Fruit fly (Drosophila melanogaster) whole organism, embryonic: ENCODE data around the gene temp.

Experiments used
- CG1024 ChIP-seq: fragments of 200-800 bp; sonication (Bioruptor generic); IDR thresholded peaks from 2 replicates; pipeline ENCODE4 v1.3.6; 2022; ENCODE audit warnings: missing biosample characterization, missing genetic modification characterization
- CG11695 ChIP-seq: fragments of 200-800 bp; sonication (Bioruptor generic); IDR thresholded peaks from 3 replicates; pipeline ENCODE4 v1.3.6; 2022; ENCODE audit warnings: missing biosample characterization, missing genetic modification characterization
- CG12391 ChIP-seq: fragments of 200-800 bp; sonication (Bioruptor generic); optimal IDR thresholded peaks from 3 replicates; lab custom pipeline; 2018; ENCODE audit warnings: missing biosample characterization, mild to moderate bottlenecking, missing genetic modification characterization, moderate library complexity
- CG12769 ChIP-seq: fragments of 200-800 bp; sonication (Bioruptor generic); optimal IDR thresholded peaks from 2 replicates; lab custom pipeline; 2019; ENCODE audit warnings: missing biosample characterization, mild to moderate bottlenecking, missing genetic modification characterization, moderate library complexity
- CG13287 ChIP-seq: fragments of 200-800 bp; sonication (Bioruptor generic); IDR thresholded peaks from 2 replicates; pipeline ENCODE4 v1.3.6; 2022; ENCODE audit warnings: missing biosample characterization, missing genetic modification characterization; ENCODE audit not compliant: partially characterized antibody
- CG14014 ChIP-seq: fragments of 200-800 bp; sonication (Bioruptor generic); IDR thresholded peaks from 2 replicates; pipeline ENCODE4 v1.3.6; 2022; ENCODE audit warnings: missing biosample characterization, missing genetic modification characterization
- CG14860 ChIP-seq: fragments of 200-800 bp; sonication (Bioruptor generic); IDR thresholded peaks from 3 replicates; pipeline ENCODE4 v1.3.6; 2022; ENCODE audit warnings: missing biosample characterization, missing genetic modification characterization; ENCODE audit not compliant: partially characterized antibody
- CG16779 ChIP-seq: fragments of 200-800 bp; sonication (Bioruptor generic); IDR thresholded peaks from 2 replicates; pipeline ENCODE4 v1.3.6; 2022; ENCODE audit warnings: missing biosample characterization, missing genetic modification characterization
- CG16813 ChIP-seq: fragments of 200-800 bp; sonication (Bioruptor generic); IDR thresholded peaks from 3 replicates; pipeline ENCODE4 v1.3.6; 2022; ENCODE audit warnings: missing biosample characterization, missing genetic modification characterization; ENCODE audit not compliant: partially characterized antibody
- CG17328 ChIP-seq: fragments of 200-800 bp; sonication (Bioruptor generic); IDR thresholded peaks from 2 replicates; pipeline ENCODE4 v1.3.6; 2022; ENCODE audit warnings: missing biosample characterization, missing genetic modification characterization
- CG2116 ChIP-seq: fragments of 200-800 bp; sonication (Bioruptor generic); optimal IDR thresholded peaks from 3 replicates; lab custom pipeline; 2018; ENCODE audit warnings: missing biosample characterization, mild to moderate bottlenecking, missing genetic modification characterization
- CG2120 ChIP-seq: fragments of 200-800 bp; sonication (Bioruptor generic); optimal IDR thresholded peaks from 3 replicates; lab custom pipeline; 2016; ENCODE audit warnings: missing biosample characterization, missing genetic modification characterization
- CG30020 ChIP-seq: fragments of 200-800 bp; optimal IDR thresholded peaks from 2 replicates; lab custom pipeline; 2019; ENCODE audit warnings: missing biosample characterization, mild to moderate bottlenecking, missing genetic modification characterization, moderate library complexity
- CG3163 ChIP-seq: fragments of 200-800 bp; sonication (Bioruptor generic); optimal IDR thresholded peaks from 3 replicates; lab custom pipeline; 2016; ENCODE audit warnings: missing biosample characterization, missing genetic modification characterization
- CG42726 ChIP-seq: fragments of 200-800 bp; sonication (Bioruptor generic); IDR thresholded peaks from 2 replicates; pipeline ENCODE4 v1.3.6; 2022; ENCODE audit warnings: missing biosample characterization, missing genetic modification characterization; ENCODE audit not compliant: partially characterized antibody
- CG4404 ChIP-seq: fragments of 200-800 bp; sonication (Bioruptor generic); IDR thresholded peaks from 2 replicates; pipeline ENCODE4 v1.3.6; 2022; ENCODE audit warnings: missing biosample characterization, missing genetic modification characterization
- CG4617 ChIP-seq: fragments of 200-800 bp; sonication (Bioruptor generic); optimal IDR thresholded peaks from 3 replicates; lab custom pipeline; 2016; ENCODE audit warnings: missing biosample characterization, missing genetic modification characterization, borderline replicate concordance
- CG5180 ChIP-seq: fragments of 200-800 bp; sonication (Bioruptor generic); optimal IDR thresholded peaks from 3 replicates; lab custom pipeline; 2017; ENCODE audit warnings: missing biosample characterization, missing genetic modification characterization, mild to moderate bottlenecking, moderate library complexity, missing genetic modification reagents
- CG6254 ChIP-seq: fragments of 200-800 bp; sonication (Bioruptor generic); optimal IDR thresholded peaks from 3 replicates; lab custom pipeline; 2017; ENCODE audit warnings: mild to moderate bottlenecking, missing biosample characterization, missing genetic modification reagents, missing genetic modification characterization
- CG7357 ChIP-seq: fragments of 200-800 bp; sonication (Bioruptor generic); IDR thresholded peaks from 3 replicates; pipeline ENCODE4 v1.3.6; 2022; ENCODE audit warnings: missing biosample characterization, missing genetic modification characterization
- CG7372 ChIP-seq: fragments of 200-800 bp; sonication (Bioruptor generic); IDR thresholded peaks from 2 replicates; pipeline ENCODE4 v1.3.6; 2022; ENCODE audit warnings: missing biosample characterization, missing genetic modification characterization
- CG8359 ChIP-seq: fragments of 200-800 bp; sonication (Bioruptor generic); optimal IDR thresholded peaks from 2 replicates; lab custom pipeline; 2017; ENCODE audit warnings: missing biosample characterization, mild to moderate bottlenecking, missing genetic modification characterization, borderline replicate concordance
- CTCF ChIP-seq: fragments of 200-800 bp; sonication (Bioruptor generic); optimal IDR thresholded peaks from 2 replicates; lab custom pipeline; 2017; ENCODE audit warnings: missing biosample characterization, mild to moderate bottlenecking, missing genetic modification characterization, moderate library complexity
- D19A ChIP-seq: fragments of 200-800 bp; optimal IDR thresholded peaks from 3 replicates; lab custom pipeline; 2019; ENCODE audit warnings: missing biosample characterization, mild to moderate bottlenecking, missing genetic modification characterization, moderate library complexity
- Dad ChIP-seq: fragments of 200-800 bp; sonication (Bioruptor generic); optimal IDR thresholded peaks from 3 replicates; lab custom pipeline; 2016; ENCODE audit warnings: missing biosample characterization, missing genetic modification characterization
- Dll ChIP-seq: fragments of 200-800 bp; sonication (Bioruptor generic); IDR thresholded peaks from 4 replicates; pipeline ENCODE4 v1.3.6; 2022; ENCODE audit warnings: missing biosample characterization, missing genetic modification characterization; ENCODE audit not compliant: partially characterized antibody
- Doc3 ChIP-seq: fragments of 200-800 bp; sonication (Bioruptor generic); IDR thresholded peaks from 3 replicates; pipeline ENCODE4 v1.3.6; 2022; ENCODE audit warnings: missing biosample characterization, missing genetic modification characterization; ENCODE audit not compliant: partially characterized antibody
- E2f2 ChIP-seq: fragments of 200-800 bp; sonication (Bioruptor generic); IDR thresholded peaks from 2 replicates; pipeline ENCODE4 v1.3.6; 2022; ENCODE audit warnings: missing biosample characterization, missing genetic modification characterization
- MBD-R2 ChIP-seq: fragments of 200-800 bp; sonication (Bioruptor generic); IDR thresholded peaks from 2 replicates; pipeline ENCODE4 v1.3.6; 2022; ENCODE audit warnings: missing biosample characterization, missing genetic modification characterization
- Max ChIP-seq: fragments of 200-800 bp; sonication (Bioruptor generic); optimal IDR thresholded peaks from 2 replicates; lab custom pipeline; 2016; ENCODE audit warnings: missing biosample characterization, mild to moderate bottlenecking, missing genetic modification characterization
- Med ChIP-seq: fragments of 200-800 bp; sonication (Bioruptor generic); peaks from one replicate; lab custom pipeline; 2016; ENCODE audit warnings: missing biosample characterization, missing genetic modification characterization, mild to moderate bottlenecking, inconsistent platforms, moderate library complexity
- Myb ChIP-seq: fragments of 200-800 bp; sonication (Bioruptor generic); optimal IDR thresholded peaks from 2 replicates; lab custom pipeline; 2016; ENCODE audit warnings: missing biosample characterization, missing genetic modification characterization
- Scr ChIP-seq: fragments of 200-800 bp; sonication (Bioruptor generic); IDR thresholded peaks from 2 replicates; pipeline ENCODE4 v1.3.6; 2022; ENCODE audit warnings: missing biosample characterization, missing genetic modification characterization; ENCODE audit not compliant: partially characterized antibody
- Side ChIP-seq: fragments of 200-800 bp; sonication (Bioruptor generic); optimal IDR thresholded peaks from 2 replicates; lab custom pipeline; 2016; ENCODE audit warnings: missing biosample characterization, missing genetic modification characterization
- Vsx1 ChIP-seq: fragments of 200-800 bp; sonication (Bioruptor generic); optimal IDR thresholded peaks from 2 replicates; lab custom pipeline; 2017; ENCODE audit warnings: missing biosample characterization, mild to moderate bottlenecking, missing genetic modification characterization, missing genetic modification reagents
- bbx ChIP-seq: fragments of 200-800 bp; sonication (Bioruptor generic); IDR thresholded peaks from 2 replicates; pipeline ENCODE4 v1.3.6; 2022; ENCODE audit warnings: missing biosample characterization, missing genetic modification characterization; ENCODE audit not compliant: partially characterized antibody
- btn ChIP-seq: fragments of 200-800 bp; sonication (Bioruptor generic); optimal IDR thresholded peaks from 2 replicates; lab custom pipeline; 2016; ENCODE audit warnings: missing biosample characterization, missing genetic modification characterization
- chinmo ChIP-seq: fragments of 200-800 bp; sonication (Bioruptor generic); IDR thresholded peaks from 4 replicates; pipeline ENCODE4 v1.3.6; 2022; ENCODE audit warnings: missing biosample characterization, missing genetic modification characterization; ENCODE audit not compliant: partially characterized antibody
- fd64A ChIP-seq: fragments of 200-800 bp; sonication (Bioruptor generic); optimal IDR thresholded peaks from 3 replicates; lab custom pipeline; 2018; ENCODE audit warnings: missing biosample characterization, mild to moderate bottlenecking, missing genetic modification characterization
- hth ChIP-seq: fragments of >200 bp; optimal IDR thresholded peaks from 2 replicates; lab custom pipeline; 2017; ENCODE audit warnings: inconsistent platforms
- insv ChIP-seq, 2 experiments: fragments of 200-800 bp; sonication (Bioruptor generic); optimal IDR thresholded peaks; 3 replicates each; lab custom pipeline; 2016 to 2018; ENCODE audit warnings: missing biosample characterization in 2 of 2, missing genetic modification characterization in 2 of 2
- inv ChIP-seq: fragments of 200-800 bp; sonication (Bioruptor generic); IDR thresholded peaks from 2 replicates; pipeline ENCODE4 v1.3.6; 2022; ENCODE audit warnings: missing biosample characterization, missing genetic modification characterization; ENCODE audit not compliant: partially characterized antibody
- pho ChIP-seq: fragments of 200-800 bp; sonication (Bioruptor generic); optimal IDR thresholded peaks from 2 replicates; lab custom pipeline; 2016; ENCODE audit warnings: missing biosample characterization, missing genetic modification characterization
- pzg ChIP-seq: fragments of 200-800 bp; sonication (Bioruptor generic); optimal IDR thresholded peaks from 3 replicates; lab custom pipeline; 2018; ENCODE audit warnings: missing biosample characterization, mild to moderate bottlenecking, missing genetic modification characterization, moderate library complexity
- sna ChIP-seq: fragments of 200-800 bp; sonication (Bioruptor generic); IDR thresholded peaks from 2 replicates; pipeline ENCODE4 v1.3.6; 2022; ENCODE audit warnings: missing biosample characterization, missing genetic modification characterization; ENCODE audit not compliant: partially characterized antibody
- tgo ChIP-seq: fragments of 200-800 bp; sonication (Bioruptor generic); IDR thresholded peaks from 3 replicates; pipeline ENCODE4 v1.3.6; 2022; ENCODE audit warnings: missing biosample characterization, missing genetic modification characterization
- tna ChIP-seq: fragments of 200-800 bp; sonication (Bioruptor generic); IDR thresholded peaks from 2 replicates; pipeline ENCODE4 v1.3.6; 2022; ENCODE audit warnings: missing biosample characterization, missing genetic modification characterization; ENCODE audit not compliant: partially characterized antibody
- trem ChIP-seq: fragments of 200-800 bp; optimal IDR thresholded peaks from 3 replicates; lab custom pipeline; 2019; ENCODE audit warnings: missing biosample characterization, mild to moderate bottlenecking, missing genetic modification characterization, moderate library complexity
- vnd ChIP-seq: fragments of 200-800 bp; sonication (Bioruptor generic); IDR thresholded peaks from 3 replicates; pipeline ENCODE4 v1.3.6; 2022; ENCODE audit warnings: missing biosample characterization, missing genetic modification characterization; ENCODE audit not compliant: partially characterized antibody
- zen2 ChIP-seq: fragments of 200-800 bp; sonication (Bioruptor generic); IDR thresholded peaks from 3 replicates; pipeline ENCODE4 v1.3.6; 2022; ENCODE audit warnings: missing biosample characterization, missing genetic modification characterization; ENCODE audit not compliant: partially characterized antibody

The temp gene

DNA sequence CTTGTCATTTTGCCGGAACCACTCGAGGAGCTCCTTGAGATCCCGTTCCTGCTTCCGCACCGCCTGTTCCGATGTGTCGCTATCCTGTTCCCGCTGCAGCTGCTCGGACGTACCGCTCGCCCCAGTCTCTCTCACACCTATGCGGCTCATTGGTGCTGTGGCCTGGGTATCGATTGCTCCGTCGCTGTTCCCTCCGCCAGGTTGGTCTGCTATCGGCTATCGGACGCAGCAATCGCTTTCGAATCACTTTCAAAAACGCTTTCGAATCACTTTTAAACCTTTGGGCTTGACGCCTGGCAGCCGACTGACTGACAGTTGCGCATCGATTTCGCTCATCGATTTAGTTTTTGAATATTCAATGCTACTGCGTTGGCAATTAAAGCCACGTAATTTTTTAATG is 10.6 kb downstream of the temp start, which contains the start of gene CG3191 (continued):
- TF ChIP-seq MBD-R2 (GFP tag; lab: Robert Waterston, UW) (0 out of 2 replicates have a peak, but pooled peaks have one; percentile 2), CG4404 (GFP tag; lab: Robert Waterston, UW) (no peak), CG14014 (no peak), Max (GFP tag; lab: Kevin White, UChicago) (no peak), sna (GFP tag; lab: Robert Waterston, UW) (0 out of 2 replicates have a peak, but pooled peaks have one; percentile 37), Doc3 (GFP tag; lab: Robert Waterston, UW) (no peak), vnd (GFP tag; lab: Robert Waterston, UW) (peak; percentile 50; the same call in 2 of the 3 replicates), Med (GFP tag; lab: Kevin White, UChicago) (peak; percentile 46), hth (lab: Kevin White, UChicago) (no peak), CG14860 (GFP tag; lab: Robert Waterston, UW) (0 out of 3 replicates have a peak, but pooled peaks have one; percentile 48), CG7372 (GFP tag; lab: Robert Waterston, UW) (no peak), D19A (no peak), CG11695 (GFP tag; lab: Robert Waterston, UW) (no peak), Vsx1 (no peak), CG17328 (GFP tag; lab: Robert Waterston, UW) (no peak), Side (GFP tag; lab: Kevin White, UChicago) (no peak), CG13287 (GFP tag; lab: Robert Waterston, UW) (peak; percentile 40), fd64A (GFP tag; lab: Kevin White, UChicago) (no peak), CG2116 (GFP tag; lab: Kevin White, UChicago) (peak; percentile 82), Dll (GFP tag; lab: Robert Waterston, UW) (0 out of 4 replicates have a peak, but pooled peaks have one; percentile 34), CG5180 (no peak), CG8359 (GFP tag; lab: Kevin White, UChicago) (no peak), CG16813 (0 out of 3 replicates have a peak, but pooled peaks have one; percentile 40), CG2120 (GFP tag; lab: Kevin White, UChicago) (no peak), CG1024 (GFP tag; lab: Robert Waterston, UW) (no peak), CG12391 (tag; lab: Kevin White, UChicago) (no peak), tgo (GFP tag; lab: Robert Waterston, UW) (no peak), CG12769 (no peak), CG42726 (GFP tag; lab: Robert Waterston, UW) (no peak), btn (GFP tag; lab: Kevin White, UChicago) (no peak), Myb (GFP tag; lab: Kevin White, UChicago) (no peak), CG16779 (GFP tag; lab: Robert Waterston, UW) (no peak), CG4617 (no peak), E2f2 (GFP tag; lab: Robert Waterston, UW) (peak; percentile 61), tna (GFP tag; lab: Robert Waterston, UW) (peak; percentile 41; the same call in 1 of the 2 replicates), Dad (no peak)

DNA sequence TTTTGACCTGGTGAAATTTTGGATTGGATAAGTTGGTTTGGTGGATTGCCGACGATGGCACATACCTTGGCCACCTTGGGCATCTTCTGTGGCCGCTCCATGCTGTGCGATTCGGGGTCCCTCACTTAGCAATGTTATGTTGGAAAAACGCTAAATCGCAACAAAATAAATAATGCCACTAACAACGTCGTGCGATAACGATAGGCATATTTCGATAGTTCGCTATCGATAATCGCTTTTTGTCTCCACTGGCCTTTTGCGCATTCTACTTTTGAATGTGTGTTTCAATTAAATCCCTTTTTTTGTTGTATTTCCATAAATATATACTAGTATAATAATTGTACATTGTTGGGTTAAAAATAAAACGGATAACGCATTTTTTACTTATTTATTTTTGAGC is 12.6 kb downstream of the temp start, which contains the start of gene crn:
Gene crn, minus strand, starts transcription at position 221 of the 400 bp plus-strand sequence.
- TF ChIP-seq MBD-R2 (GFP tag; lab: Robert Waterston, UW) (peak; percentile 70), inv (GFP tag; lab: Robert Waterston, UW) (peak; percentile 51; the same call in 1 of the 2 replicates), pzg (GFP tag; lab: Kevin White, UChicago) (peak; percentile 34), bbx (GFP tag; lab: Robert Waterston, UW) (peak; percentile 68), CG6254 (GFP tag; lab: Kevin White, UChicago) (no peak), trem (peak; percentile 17), insv (GFP tag; optimal IDR thresholded peaks at IDR 0.05; lab: Kevin White, UChicago) (no peak), chinmo (GFP tag; lab: Robert Waterston, UW) (0 out of 4 replicates have a peak, but pooled peaks have one; percentile 65), CG30020 (tag; lab: Kevin White, UChicago) (peak; percentile 43), CG2116 (GFP tag; lab: Kevin White, UChicago) (peak; percentile 56), CG3163 (GFP tag; lab: Kevin White, UChicago) (no peak), zen2 (GFP tag; lab: Robert Waterston, UW) (peak; percentile 71; the same call in 1 of the 3 replicates), CG7357 (peak; percentile 83), CTCF (GFP tag; lab: Kevin White, UChicago) (no peak), Scr (GFP tag; lab: Robert Waterston, UW) (peak; percentile 64), pho (GFP tag; lab: Kevin White, UChicago) (no peak)
